Worm (Caenorhabditis elegans) whole organism, L2 larva: ENCODE data around the gene D2096.6.
A peak's percentile ranks its signal among the peaks of the same experiment; 100 is the strongest.

Experiments
- F13H6.1 ChIP-seq: sonication (generic microtip); optimal IDR thresholded peaks from 2 replicates; lab custom pipeline; 2016; ENCODE audit warnings: missing genetic modification characterization, missing compliant biosample characterization
- Y55F3AM.14 ChIP-seq: fragments of 200-800 bp; sonication (Bioruptor generic); optimal IDR thresholded peaks from 2 replicates; lab custom pipeline; 2018; ENCODE audit warnings: mild to moderate bottlenecking, missing genetic modification characterization, missing compliant biosample characterization
- aly-2 ChIP-seq: fragments of 150-350 bp; optimal IDR thresholded peaks from 2 replicates; lab custom pipeline; 2014; ENCODE audit warnings: missing biosample characterization, missing genetic modification characterization
- ama-1 ChIP-seq: fragments of 150-350 bp; optimal IDR thresholded peaks from 2 replicates; lab custom pipeline; 2018; ENCODE audit warnings: inconsistent platforms
- blmp-1 ChIP-seq: sonication (generic microtip); optimal IDR thresholded peaks from 2 replicates; lab custom pipeline; 2017; ENCODE audit warnings: missing genetic modification characterization, mild to moderate bottlenecking, missing compliant biosample characterization, antibody characterized with exemption, moderate library complexity; ENCODE audit not compliant: insufficient read depth
- ceh-16 ChIP-seq: fragments of 150-350 bp; optimal IDR thresholded peaks from 2 replicates; lab custom pipeline; 2014; ENCODE audit warnings: missing biosample characterization, missing genetic modification characterization
- ceh-82 ChIP-seq: fragments of 150-350 bp; optimal IDR thresholded peaks from 2 replicates; lab custom pipeline; 2014; ENCODE audit warnings: missing biosample characterization, missing genetic modification characterization
- crh-2 ChIP-seq: sonication (generic microtip); optimal IDR thresholded peaks from 2 replicates; lab custom pipeline; 2017; ENCODE audit warnings: missing biosample characterization, missing genetic modification characterization
- egl-27 ChIP-seq: sonication (generic microtip); optimal IDR thresholded peaks from 3 replicates; lab custom pipeline; 2017; ENCODE audit warnings: missing biosample characterization, missing genetic modification reagents, missing genetic modification characterization
- elt-1 ChIP-seq: fragments of 150-350 bp; optimal IDR thresholded peaks from 2 replicates; lab custom pipeline; 2014; ENCODE audit warnings: missing biosample characterization, missing genetic modification characterization
- fos-1 ChIP-seq: fragments of 150-350 bp; optimal IDR thresholded peaks from 2 replicates; lab custom pipeline; 2014; ENCODE audit warnings: missing biosample characterization, missing genetic modification characterization
- gmeb-1 ChIP-seq: fragments of 150-350 bp; optimal IDR thresholded peaks from 2 replicates; lab custom pipeline; 2014; ENCODE audit warnings: missing biosample characterization, missing genetic modification characterization
- lin-11 ChIP-seq: fragments of 150-350 bp; sonication (generic microtip); optimal IDR thresholded peaks from 2 replicates; lab custom pipeline; 2014; ENCODE audit warnings: missing biosample characterization, missing genetic modification characterization, inconsistent platforms, mixed read lengths
- lsy-2 ChIP-seq, 2 experiments: fragments of 150-350 bp in 1 of 2; sonication (generic microtip) in 1 of 2; optimal IDR thresholded peaks; 2 replicates each; lab custom pipeline; 2014 to 2017; ENCODE audit warnings: missing biosample characterization in 2 of 2, missing genetic modification characterization in 2 of 2
- mab-5 ChIP-seq: fragments of 150-350 bp; optimal IDR thresholded peaks from 2 replicates; lab custom pipeline; 2014; ENCODE audit warnings: missing biosample characterization, missing genetic modification characterization
- mbf-1 ChIP-seq: sonication (generic microtip); optimal IDR thresholded peaks from 2 replicates; lab custom pipeline; 2017; ENCODE audit warnings: missing biosample characterization, missing genetic modification characterization
- mdl-1 ChIP-seq, 2 experiments: fragments of 150-350 bp in 1 of 2; sonication (generic microtip) in 1 of 2; optimal IDR thresholded peaks; 2 replicates each; lab custom pipeline; 2017; ENCODE audit warnings: missing biosample characterization in 2 of 2, missing genetic modification characterization in 2 of 2
- nhr-12 ChIP-seq: fragments of 150-350 bp; optimal IDR thresholded peaks from 2 replicates; lab custom pipeline; 2014; ENCODE audit warnings: missing biosample characterization, missing genetic modification characterization
- nhr-129 ChIP-seq: fragments of 150-350 bp; optimal IDR thresholded peaks from 2 replicates; lab custom pipeline; 2014; ENCODE audit warnings: missing biosample characterization, missing genetic modification characterization
- nhr-21 ChIP-seq: fragments of 150-350 bp; optimal IDR thresholded peaks from 2 replicates; lab custom pipeline; 2014; ENCODE audit warnings: missing biosample characterization, missing genetic modification characterization
- nhr-23 ChIP-seq: fragments of 150-350 bp; optimal IDR thresholded peaks from 2 replicates; lab custom pipeline; 2014; ENCODE audit warnings: missing biosample characterization, missing genetic modification reagents, missing genetic modification characterization
- nhr-237 ChIP-seq: fragments of 150-350 bp; optimal IDR thresholded peaks from 2 replicates; lab custom pipeline; 2014; ENCODE audit warnings: missing biosample characterization, missing genetic modification characterization
- nhr-25 ChIP-seq: fragments of 150-350 bp; sonication (generic microtip); optimal IDR thresholded peaks from 3 replicates; lab custom pipeline; 2014; ENCODE audit warnings: missing biosample characterization, missing genetic modification characterization
- nhr-77 ChIP-seq: fragments of 150-350 bp; optimal IDR thresholded peaks from 2 replicates; lab custom pipeline; 2014; ENCODE audit warnings: missing biosample characterization, missing genetic modification characterization
- peb-1 ChIP-seq: fragments of 150-350 bp; optimal IDR thresholded peaks from 2 replicates; lab custom pipeline; 2014; ENCODE audit warnings: missing biosample characterization, missing genetic modification characterization
- sem-4 ChIP-seq: fragments of 150-350 bp; optimal IDR thresholded peaks from 2 replicates; lab custom pipeline; 2014; ENCODE audit warnings: missing biosample characterization, missing genetic modification reagents, missing genetic modification characterization
- skn-1 ChIP-seq: sonication (generic microtip); optimal IDR thresholded peaks from 2 replicates; lab custom pipeline; 2017; ENCODE audit warnings: missing biosample characterization, missing genetic modification characterization
- sma-9 ChIP-seq, 2 experiments: fragments of 150-350 bp in 1 of 2; sonication (generic microtip) in 1 of 2; optimal IDR thresholded peaks; 2 replicates each; lab custom pipeline; 2014 to 2016; ENCODE audit warnings: missing genetic modification characterization in 2 of 2, mild to moderate bottlenecking in 1 of 2, missing biosample characterization in 1 of 2, missing compliant biosample characterization in 1 of 2, missing genetic modification reagents in 1 of 2, moderate library complexity in 1 of 2
- snpc-4 ChIP-seq: fragments of 150-350 bp; optimal IDR thresholded peaks from 2 replicates; lab custom pipeline; 2014; ENCODE audit warnings: missing biosample characterization, missing genetic modification characterization
- unc-39 ChIP-seq: fragments of 150-350 bp; optimal IDR thresholded peaks from 2 replicates; lab custom pipeline; 2014; ENCODE audit warnings: missing biosample characterization, missing genetic modification characterization
- unc-55 ChIP-seq: fragments of 150-350 bp; sonication (generic microtip); optimal IDR thresholded peaks from 3 replicates; lab custom pipeline; 2014; ENCODE audit warnings: missing biosample characterization, missing genetic modification reagents, missing genetic modification characterization
- unc-62 ChIP-seq: fragments of 150-350 bp; optimal IDR thresholded peaks from 2 replicates; lab custom pipeline; 2014; ENCODE audit warnings: missing biosample characterization, missing genetic modification reagents, missing genetic modification characterization
- zag-1 ChIP-seq: fragments of 150-350 bp; optimal IDR thresholded peaks from 2 replicates; lab custom pipeline; 2014; ENCODE audit warnings: missing biosample characterization, missing genetic modification characterization
- ztf-11 ChIP-seq: sonication (generic microtip); optimal IDR thresholded peaks from 2 replicates; lab custom pipeline; 2017; ENCODE audit warnings: missing biosample characterization, missing genetic modification characterization
- ztf-4 ChIP-seq: fragments of 150-350 bp; optimal IDR thresholded peaks from 2 replicates; lab custom pipeline; 2014; ENCODE audit warnings: missing biosample characterization, missing genetic modification characterization

D2096.6 gene

ce11 chrIV:8384737-8385136, 15.7 kb upstream of the D2096.6 start:
- TF ChIP-seq aly-2 (tag; lab: Kevin White, UChicago): no peak
- no peak for TF ChIP-seq mdl-1 (tag; optimal IDR thresholded peaks at IDR 0.05; lab: Kevin White, UChicago)
- no peak for TF ChIP-seq nhr-23 (tag; lab: Kevin White, UChicago)
- TF ChIP-seq nhr-21 (tag; lab: Kevin White, UChicago): no peak
- TF ChIP-seq zag-1 (tag; lab: Kevin White, UChicago): no peak
- no peak for TF ChIP-seq nhr-77
- TF ChIP-seq ztf-4 (tag; lab: Kevin White, UChicago): no peak
- TF ChIP-seq mbf-1: no peak
- TF ChIP-seq nhr-129 (tag; lab: Kevin White, UChicago): no peak
- TF ChIP-seq F13H6.1 (tag; lab: Kevin White, UChicago): no peak
- no peak for TF ChIP-seq ceh-82 (tag; lab: Kevin White, UChicago)

- no peak for TF ChIP-seq nhr-237 (tag; lab: Kevin White, UChicago)
- TF ChIP-seq skn-1: no peak
- TF ChIP-seq nhr-25 (tag; lab: Kevin White, UChicago): no peak
- no peak for TF ChIP-seq peb-1
- TF ChIP-seq egl-27 (tag; lab: Kevin White, UChicago): no peak
- no peak for TF ChIP-seq lsy-2 (tag; optimal IDR thresholded peaks at IDR 0.05; lab: Kevin White, UChicago)
- TF ChIP-seq ztf-11 (tag; lab: Kevin White, UChicago): no peak
- TF ChIP-seq unc-55 (GFP tag; lab: Kevin White, UChicago): no peak
- TF ChIP-seq lin-11 (tag; lab: Kevin White, UChicago): no peak
- no peak for TF ChIP-seq nhr-129 (tag; lab: Kevin White, UChicago)
- no peak for TF ChIP-seq crh-2 (tag; lab: Kevin White, UChicago)
- TF ChIP-seq snpc-4: no peak
Measured at ce11 chrIV:8382695-8383094, 13.7 kb upstream of the D2096.6 start, which contains the start of gene D2096.9. Gene D2096.9 (minus strand): TSS chrIV:8382795.

ce11 chrIV:8380266-8380850, 11.3 kb upstream of the D2096.6 start:
- TF ChIP-seq fos-1 (tag; lab: Kevin White, UChicago) (peak; percentile 78), unc-39 (no peak), Y55F3AM.14 (GFP tag; lab: Kevin White, UChicago) (no peak), nhr-12 (no peak), nhr-21 (tag; lab: Kevin White, UChicago) (no peak), lsy-2 (tag; optimal IDR thresholded peaks at IDR 0.05; lab: Kevin White, UChicago) (no peak), crh-2 (tag; lab: Kevin White, UChicago) (peak; percentile 44), sma-9 (GFP tag; optimal IDR thresholded peaks at IDR 0.05; lab: Kevin White, UChicago) (peak; percentile 40), sma-9 (tag; optimal IDR thresholded peaks at IDR 0.05; lab: Kevin White, UChicago) (no peak), ceh-16 (tag; lab: Kevin White, UChicago) (no peak), sem-4 (tag; lab: Kevin White, UChicago) (no peak)

- TF ChIP-seq ceh-82 (tag; lab: Kevin White, UChicago): no peak
- no peak for TF ChIP-seq gmeb-1 (tag; lab: Kevin White, UChicago)
- TF ChIP-seq elt-1: no peak
- no peak for TF ChIP-seq nhr-129 (tag; lab: Kevin White, UChicago)
- TF ChIP-seq mab-5 (tag; lab: Kevin White, UChicago): no peak
- TF ChIP-seq unc-62 (GFP tag; lab: Kevin White, UChicago): no peak
- TF ChIP-seq ceh-16 (tag; lab: Kevin White, UChicago): no peak
- TF ChIP-seq crh-2 (tag; lab: Kevin White, UChicago): no peak
- TF ChIP-seq nhr-237 (tag; lab: Kevin White, UChicago): no peak
- no peak for TF ChIP-seq sma-9 (GFP tag; optimal IDR thresholded peaks at IDR 0.05; lab: Kevin White, UChicago)
- no peak for TF ChIP-seq sma-9 (tag; optimal IDR thresholded peaks at IDR 0.05; lab: Kevin White, UChicago)
- no peak for TF ChIP-seq ztf-11 (tag; lab: Kevin White, UChicago)
- TF ChIP-seq blmp-1 (tag; lab: Kevin White, UChicago): no peak
- no peak for TF ChIP-seq egl-27 (tag; lab: Kevin White, UChicago)
- no peak for TF ChIP-seq nhr-23 (tag; lab: Kevin White, UChicago)
- no peak for TF ChIP-seq ama-1 (lab: Kevin White, UChicago)
Measured at ce11 chrIV:8379683-8380082, 10.6 kb upstream of the D2096.6 start, which contains the start of gene praf-3. Gene praf-3 (plus strand): TSS chrIV:8379983.
